Worm (Caenorhabditis elegans): ENCODE data around the gene gst-14.

gst-14 gene

DNA sequence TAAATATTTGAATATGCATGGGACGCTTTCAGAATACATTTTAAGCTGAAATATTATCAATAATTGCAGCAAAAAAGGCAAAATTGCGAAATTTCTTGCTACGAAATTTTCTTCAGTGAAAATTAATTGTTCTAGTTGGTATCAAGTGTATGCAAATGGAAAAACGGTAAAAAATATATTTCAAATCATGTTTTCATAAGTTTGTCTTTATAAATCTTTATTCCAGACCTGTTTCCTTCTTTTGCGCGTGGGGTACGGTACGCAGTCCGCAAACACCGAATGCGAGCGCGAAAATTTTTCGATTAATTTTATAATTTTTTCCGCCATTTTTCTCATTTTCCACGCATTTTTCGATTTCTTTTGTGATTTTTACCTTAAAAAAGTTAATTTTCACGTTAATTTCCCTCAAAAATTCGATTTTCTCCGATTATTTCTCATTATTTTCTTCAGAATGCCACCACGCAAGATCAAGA is 19.4 kb downstream of the gst-14 start, which contains the start of the genes fbxc-23 and csc-1 (continued):
- peak; percentile 24 for TF ChIP-seq tbp1 (GFP tag; optimal IDR thresholded peaks at IDR 0.05)
- no peak for TF ChIP-seq hlh-26 (GFP tag; conservative IDR thresholded peaks at IDR 0.05)
- no peak for TF ChIP-seq akir-1 (GFP tag; optimal IDR thresholded peaks at IDR 0.05)
- TF ChIP-seq madf-3 (GFP tag; IDR thresholded peaks at IDR 0.05): no peak
- no peak for TF ChIP-seq Y53F4B.3 (GFP tag; IDR thresholded peaks at IDR 0.05)
- TF ChIP-seq ztf-25 (GFP tag; IDR thresholded peaks at IDR 0.05): no peak
- TF ChIP-seq mcd-1 (GFP tag; IDR thresholded peaks at IDR 0.05): peak; percentile 30; the same call in 1 of the 2 replicates
- no peak for TF ChIP-seq nhr-120 (GFP tag; IDR thresholded peaks at IDR 0.05)
- TF ChIP-seq lin-26 (GFP tag; IDR thresholded peaks at IDR 0.05): no peak
- no peak for TF ChIP-seq Y79H2A.3 (GFP tag; conservative IDR thresholded peaks at IDR 0.05)
- peak; percentile 61; the same call in 1 of the 2 replicates for TF ChIP-seq rcor-1 (GFP tag; IDR thresholded peaks at IDR 0.05)
- no peak for TF ChIP-seq F52B5.7 (tag; optimal IDR thresholded peaks at IDR 0.05)
- TF ChIP-seq efl-1 (GFP tag; optimal IDR thresholded peaks at IDR 0.05): peak; percentile 96
- TF ChIP-seq hmg-1.2 (GFP tag; IDR thresholded peaks at IDR 0.05): peak; percentile 49; the same call in 1 of the 2 replicates
- peak; percentile 47 for TF ChIP-seq snpc-1.3 (tag; optimal IDR thresholded peaks at IDR 0.05; ENCODE audit: insufficient read depth)
- no peak for TF ChIP-seq let-607 (tag; optimal IDR thresholded peaks at IDR 0.05)
- peak in 2 of 3 experiments; percentile 77 to 78 for TF ChIP-seq lin-35 (GFP tag; optimal IDR thresholded peaks at IDR 0.05)
- no peak for TF ChIP-seq lag-1 (GFP tag; IDR thresholded peaks at IDR 0.05)
- peak; percentile 75 for TF ChIP-seq snpc-3.4 (tag; optimal IDR thresholded peaks at IDR 0.05)
- 0 out of 2 replicates have a peak, but pooled peaks have one; percentile 41 for TF ChIP-seq hsf-1 (GFP tag; IDR thresholded peaks at IDR 0.05)
- TF ChIP-seq B0336.3 (GFP tag; IDR thresholded peaks at IDR 0.05): no peak
- no peak for TF ChIP-seq nhr-80 (tag; optimal IDR thresholded peaks at IDR 0.05)
- TF ChIP-seq cebp-2 (GFP tag; IDR thresholded peaks at IDR 0.05): no peak
- TF ChIP-seq chd-7 (tag; optimal IDR thresholded peaks at IDR 0.05): no peak
- TF ChIP-seq hrde-1 (tag; optimal IDR thresholded peaks at IDR 0.05; ENCODE audit: borderline replicate concordance): no peak
- TF ChIP-seq F55B11.4 (tag; optimal IDR thresholded peaks at IDR 0.05; ENCODE audit: borderline replicate concordance, insufficient read depth): no peak
- no peak for TF ChIP-seq mxl-1 (tag; optimal IDR thresholded peaks at IDR 0.05)
- TF ChIP-seq zfh-2 (GFP tag; conservative IDR thresholded peaks at IDR 0.05): no peak
- peak; percentile 41 for TF ChIP-seq tlf-1 (GFP tag; optimal IDR thresholded peaks at IDR 0.05)
- TF ChIP-seq madf-10 (tag; optimal IDR thresholded peaks at IDR 0.05): no peak
- no peak for TF ChIP-seq T26A5.8 (tag; optimal IDR thresholded peaks at IDR 0.05)
- TF ChIP-seq atf-7 (tag; optimal IDR thresholded peaks at IDR 0.05): no peak
- no peak for TF ChIP-seq ZK185.1 (tag; optimal IDR thresholded peaks at IDR 0.05; ENCODE audit: poor library complexity, severe bottlenecking)
- TF ChIP-seq F37B4.10 (GFP tag; IDR thresholded peaks at IDR 0.05): no peak
- TF ChIP-seq xnd-1 (tag; optimal IDR thresholded peaks at IDR 0.05): peak; percentile 92
- peak; percentile 47; the same call in 1 of the 2 replicates for TF ChIP-seq B0019.2 (GFP tag; conservative IDR thresholded peaks at IDR 0.05)
- no peak for TF ChIP-seq zim-3 (tag; optimal IDR thresholded peaks at IDR 0.05)
- peak; percentile 80 for TF ChIP-seq lin-54 (GFP tag; optimal IDR thresholded peaks at IDR 0.05)
- peak; percentile 44; the same call in 1 of the 2 replicates for TF ChIP-seq Y95B8A.8 (GFP tag; IDR thresholded peaks at IDR 0.05)

DNA sequence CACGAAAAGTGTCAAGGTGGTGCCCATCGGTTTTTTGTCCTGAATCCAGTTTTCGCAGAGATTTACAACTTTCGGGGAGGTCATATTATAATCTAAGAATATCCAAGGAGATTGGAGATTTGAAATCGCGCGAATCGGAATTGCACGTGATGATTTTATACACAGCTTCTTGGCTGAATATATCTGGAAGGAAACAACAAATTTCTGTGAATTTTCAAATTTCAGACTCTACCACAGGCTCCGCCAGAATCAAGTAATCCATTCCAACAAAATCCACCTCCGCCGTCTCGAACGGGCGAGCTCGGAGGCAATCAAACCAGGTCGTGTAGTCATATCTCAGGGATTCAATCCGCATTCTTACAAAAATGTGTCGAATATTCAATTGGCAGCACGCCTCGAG is 20.6 kb downstream of the gst-14 start:
- no peak for TF ChIP-seq attf-3 (GFP tag; conservative IDR thresholded peaks at IDR 0.05)
- no peak for TF ChIP-seq egrh-3 (GFP tag; IDR thresholded peaks at IDR 0.05)
- no peak for TF ChIP-seq egl-44 (GFP tag; IDR thresholded peaks at IDR 0.05)

All from whole organism, young adult.